Worm (Caenorhabditis elegans) whole organism, early embryonic: Measurements from ENCODE around the gene srbc-1.

ENCODE experiments used
- ama-1 ChIP-seq: fragments of 150-350 bp; optimal IDR thresholded peaks from 2 replicates; lab custom pipeline; 2014
- ets-7 ChIP-seq: sonication (generic microtip); optimal IDR thresholded peaks from 2 replicates; lab custom pipeline; 2016; ENCODE audit warnings: missing genotype, missing genetic modification characterization, missing compliant biosample characterization
- flt-1 ChIP-seq: fragments of 200-800 bp; sonication (Bioruptor generic); IDR thresholded peaks from 2 replicates; pipeline ENCODE4 v1.3.6; 2022; ENCODE audit warnings: missing genetic modification characterization, missing compliant biosample characterization
- hmbx-1 ChIP-seq: sonication (generic microtip); optimal IDR thresholded peaks from 2 replicates; lab custom pipeline; 2016; ENCODE audit warnings: mild to moderate bottlenecking, missing genetic modification characterization, missing compliant biosample characterization
- hnd-1 ChIP-seq: sonication (generic microtip); optimal IDR thresholded peaks from 2 replicates; lab custom pipeline; 2016; ENCODE audit warnings: missing genetic modification characterization, missing compliant biosample characterization
- scrt-1 ChIP-seq: fragments of 200-800 bp; sonication (Bioruptor generic); IDR thresholded peaks from 2 replicates; pipeline ENCODE4 v1.3.6; 2022; ENCODE audit warnings: missing genetic modification characterization, missing compliant biosample characterization

ce11 chrV:3341906-3342305 is 40.1 kb upstream of the srbc-1 start, which contains the start of gene C17B7.10:
- TF ChIP-seq scrt-1 (GFP tag; lab: Robert Waterston, UW) (no peak), ets-7 (tag; lab: Kevin White, UChicago) (no peak), flt-1 (no peak), hmbx-1 (tag; lab: Kevin White, UChicago) (no peak), hnd-1 (no peak), ama-1 (lab: Kevin White, UChicago) (no peak)
